Worm (Caenorhabditis elegans) whole organism, late embryonic: ENCODE measurements around the gene F39D8.3.

ENCODE experiments used
- K09A11.1 ChIP-seq: sonication (generic microtip); optimal IDR thresholded peaks from 2 replicates; lab custom pipeline; 2017; ENCODE audit warnings: antibody characterized with exemption, mild to moderate bottlenecking, missing genetic modification characterization, missing compliant biosample characterization; ENCODE audit not compliant: insufficient read depth
- Y22D7AL.16 ChIP-seq: sonication (generic microtip); optimal IDR thresholded peaks from 2 replicates; lab custom pipeline; 2016; ENCODE audit warnings: missing genetic modification characterization, missing compliant biosample characterization
- ahr-1 ChIP-seq: sonication (generic microtip); optimal IDR thresholded peaks from 2 replicates; lab custom pipeline; 2016; ENCODE audit warnings: missing genetic modification characterization, missing compliant biosample characterization
- ceh-18 ChIP-seq: sonication (generic microtip); optimal IDR thresholded peaks from 2 replicates; lab custom pipeline; 2016; ENCODE audit warnings: missing genetic modification characterization, missing compliant biosample characterization
- ceh-19 ChIP-seq: fragments of 200-800 bp; sonication (Bioruptor generic); optimal IDR thresholded peaks from 2 replicates; lab custom pipeline; 2018; ENCODE audit warnings: mild to moderate bottlenecking, missing genetic modification characterization, missing compliant biosample characterization
- ceh-22 ChIP-seq: sonication (generic microtip); optimal IDR thresholded peaks from 2 replicates; lab custom pipeline; 2017; ENCODE audit warnings: missing biosample characterization, missing genetic modification characterization
- ceh-30 ChIP-seq: fragments of 150-350 bp; optimal IDR thresholded peaks from 2 replicates; lab custom pipeline; 2014; ENCODE audit warnings: missing biosample characterization, missing genetic modification characterization
- ceh-31 ChIP-seq: sonication (generic microtip); optimal IDR thresholded peaks from 2 replicates; lab custom pipeline; 2016; ENCODE audit warnings: missing genetic modification characterization, missing compliant biosample characterization
- ceh-45 ChIP-seq: fragments of 200-800 bp; sonication (Bioruptor generic); IDR thresholded peaks from 2 replicates; pipeline ENCODE4 v1.3.6; 2022; ENCODE audit warnings: missing genetic modification reagents, missing genetic modification characterization, missing compliant biosample characterization
- ceh-6 ChIP-seq: fragments of 200-800 bp; sonication (Bioruptor generic); optimal IDR thresholded peaks from 2 replicates; lab custom pipeline; 2018; ENCODE audit warnings: mild to moderate bottlenecking, missing genetic modification characterization, missing compliant biosample characterization
- ceh-9 ChIP-seq: sonication (generic microtip); optimal IDR thresholded peaks from 2 replicates; lab custom pipeline; 2016; ENCODE audit warnings: mild to moderate bottlenecking, missing genetic modification characterization, inconsistent platforms, missing compliant biosample characterization
- dve-1 ChIP-seq: sonication (generic microtip); optimal IDR thresholded peaks from 2 replicates; lab custom pipeline; 2017; ENCODE audit warnings: antibody characterized with exemption, mild to moderate bottlenecking, missing genetic modification characterization, missing compliant biosample characterization
- elt-2 ChIP-seq: sonication (generic microtip); optimal IDR thresholded peaks from 2 replicates; lab custom pipeline; 2016; ENCODE audit warnings: missing genetic modification reagents, missing genetic modification characterization, missing compliant biosample characterization
- ets-4 ChIP-seq: sonication (generic microtip); optimal IDR thresholded peaks from 2 replicates; lab custom pipeline; 2016; ENCODE audit warnings: missing genetic modification characterization, missing compliant biosample characterization
- eyg-1 ChIP-seq: sonication (generic microtip); optimal IDR thresholded peaks from 2 replicates; lab custom pipeline; 2016; ENCODE audit warnings: missing genotype, missing genetic modification characterization, missing compliant biosample characterization
- fax-1 ChIP-seq: sonication (generic microtip); optimal IDR thresholded peaks from 2 replicates; lab custom pipeline; 2016; ENCODE audit warnings: missing genotype, missing genetic modification characterization, missing compliant biosample characterization
- hlh-13 ChIP-seq: fragments of 200-800 bp; sonication (Bioruptor generic); optimal IDR thresholded peaks from 2 replicates; lab custom pipeline; 2018; ENCODE audit warnings: mild to moderate bottlenecking, missing genetic modification characterization, missing compliant biosample characterization
- hlh-15 ChIP-seq: sonication (generic microtip); optimal IDR thresholded peaks from 2 replicates; lab custom pipeline; 2016; ENCODE audit warnings: missing genetic modification characterization, missing compliant biosample characterization
- hlh-8 ChIP-seq: sonication (generic microtip); optimal IDR thresholded peaks from 2 replicates; lab custom pipeline; 2016; ENCODE audit warnings: missing genotype, missing genetic modification characterization, missing compliant biosample characterization
- lin-11 ChIP-seq: fragments of 200-800 bp; sonication (Bioruptor generic); optimal IDR thresholded peaks from 2 replicates; lab custom pipeline; 2018; ENCODE audit warnings: mild to moderate bottlenecking, missing genetic modification characterization, missing compliant biosample characterization
- mec-3 ChIP-seq: sonication (generic microtip); optimal IDR thresholded peaks from 2 replicates; lab custom pipeline; 2016; ENCODE audit warnings: borderline replicate concordance, missing genetic modification characterization, missing compliant biosample characterization
- npax-4 ChIP-seq: sonication (generic microtip); optimal IDR thresholded peaks from 2 replicates; lab custom pipeline; 2016; ENCODE audit warnings: missing genetic modification characterization, missing compliant biosample characterization
- odd-2 ChIP-seq: sonication (generic microtip); optimal IDR thresholded peaks from 2 replicates; lab custom pipeline; 2017; ENCODE audit warnings: antibody characterized with exemption, mild to moderate bottlenecking, missing genetic modification characterization, missing compliant biosample characterization
- pag-3 ChIP-seq: sonication (generic microtip); optimal IDR thresholded peaks from 2 replicates; lab custom pipeline; 2016; ENCODE audit warnings: missing compliant biosample characterization, missing genetic modification characterization, borderline replicate concordance
- pat-9 ChIP-seq: fragments of 200-800 bp; sonication (Bioruptor generic); optimal IDR thresholded peaks from 2 replicates; lab custom pipeline; 2018; ENCODE audit warnings: mild to moderate bottlenecking, missing genetic modification characterization, moderate library complexity, missing compliant biosample characterization
- pqm-1 ChIP-seq: sonication (generic microtip); optimal IDR thresholded peaks from 2 replicates; lab custom pipeline; 2016; ENCODE audit warnings: missing genetic modification characterization, missing compliant biosample characterization
- pros-1 ChIP-seq: fragments of 150-350 bp; optimal IDR thresholded peaks from 2 replicates; lab custom pipeline; 2014; ENCODE audit warnings: missing biosample characterization, missing genetic modification reagents, missing genetic modification characterization
- rnt-1 ChIP-seq: sonication (generic microtip); optimal IDR thresholded peaks from 2 replicates; lab custom pipeline; 2016; ENCODE audit warnings: missing genetic modification characterization, missing compliant biosample characterization
- sdc-2 ChIP-seq: sonication (generic microtip); optimal IDR thresholded peaks from 2 replicates; lab custom pipeline; 2016; ENCODE audit warnings: missing genotype, missing genetic modification characterization, missing compliant biosample characterization
- syd-9 ChIP-seq: sonication (generic microtip); optimal IDR thresholded peaks from 2 replicates; lab custom pipeline; 2016; ENCODE audit warnings: mild to moderate bottlenecking, missing genetic modification characterization, moderate library complexity, missing compliant biosample characterization
- tbx-2 ChIP-seq: sonication (generic microtip); optimal IDR thresholded peaks from 2 replicates; lab custom pipeline; 2016; ENCODE audit warnings: missing genetic modification characterization, missing compliant biosample characterization
- ttx-3 ChIP-seq: sonication (generic microtip); optimal IDR thresholded peaks from 2 replicates; lab custom pipeline; 2016; ENCODE audit warnings: missing genetic modification reagents, missing genetic modification characterization, missing compliant biosample characterization
- unc-42 ChIP-seq: sonication (generic microtip); optimal IDR thresholded peaks from 2 replicates; lab custom pipeline; 2016; ENCODE audit warnings: missing genotype, missing genetic modification characterization, missing compliant biosample characterization
- zip-5 ChIP-seq: sonication (generic microtip); optimal IDR thresholded peaks from 2 replicates; lab custom pipeline; 2016; ENCODE audit warnings: missing genetic modification characterization, missing compliant biosample characterization

Gene F39D8.3

ce11 chrX:15465050-15465449 lies 44.3 kb downstream of the F39D8.3 start:
- TF ChIP-seq pros-1 (tag; lab: Kevin White, UChicago) (no peak), npax-4 (tag; lab: Kevin White, UChicago) (no peak), zip-5 (tag; lab: Kevin White, UChicago) (no peak), unc-42 (tag; lab: Kevin White, UChicago) (peak; percentile 32)

DNA sequence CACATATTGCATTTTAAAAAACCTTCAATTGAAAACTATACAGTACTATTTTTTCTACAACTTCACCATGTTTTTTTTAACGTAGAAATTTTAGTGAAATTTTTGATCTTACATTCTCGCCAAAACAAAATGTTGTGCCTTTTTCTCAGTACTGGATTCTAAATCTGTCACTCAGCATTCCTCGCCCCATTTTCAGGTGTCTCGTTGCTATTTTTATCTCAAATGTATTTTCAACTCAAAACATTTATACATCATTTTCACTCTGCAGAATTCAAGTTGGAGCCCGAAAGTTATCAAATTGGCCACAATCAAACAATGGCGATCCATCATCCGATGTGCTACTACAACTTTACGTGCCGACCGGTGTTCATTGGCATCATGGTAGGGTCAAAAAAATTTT lies 45.3 kb downstream of the F39D8.3 start, which contains the start of gene sprr-1:
sprr-1 (plus strand) TSS at position 269 of the 400 bp plus-strand sequence.
- TF ChIP-seq ahr-1 (tag; lab: Kevin White, UChicago) (no peak), ceh-22 (no peak), ceh-31 (tag; lab: Kevin White, UChicago) (no peak), fax-1 (tag; lab: Kevin White, UChicago) (no peak), mec-3 (tag; lab: Kevin White, UChicago) (no peak), npax-4 (tag; lab: Kevin White, UChicago) (no peak), K09A11.1 (tag; lab: Kevin White, UChicago) (no peak), ceh-30 (tag; lab: Kevin White, UChicago) (no peak), ceh-19 (no peak), pag-3 (tag; lab: Kevin White, UChicago) (no peak)
- TF ChIP-seq, all 69 proteins: peak for 0

DNA sequence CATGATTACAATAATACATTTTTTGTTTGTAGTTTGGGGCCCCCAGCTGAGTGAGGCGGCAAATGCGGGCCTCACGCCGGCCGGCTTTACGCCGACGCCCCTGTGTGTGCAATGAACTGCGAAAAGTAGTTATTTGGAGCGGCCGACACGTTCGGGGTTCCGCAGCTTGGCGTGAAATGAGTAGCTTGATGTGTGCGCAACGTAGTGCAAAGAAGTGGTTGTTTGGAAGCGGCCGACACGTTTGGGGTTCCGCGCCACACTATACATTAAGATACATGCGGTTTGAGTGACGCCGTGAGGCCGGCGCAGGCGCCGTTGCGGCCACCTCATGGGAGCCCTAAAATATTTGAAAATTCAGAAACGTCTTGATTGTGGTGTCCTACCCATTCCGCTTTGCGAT lies 47.9 kb downstream of the F39D8.3 start:
- TF ChIP-seq ceh-19 (no peak), hlh-13 (no peak), pat-9 (no peak), hlh-8 (no peak), elt-2 (no peak), ceh-6 (no peak), ceh-18 (tag; lab: Kevin White, UChicago) (no peak), odd-2 (tag; lab: Kevin White, UChicago) (no peak), dve-1 (tag; lab: Kevin White, UChicago) (no peak), fax-1 (tag; lab: Kevin White, UChicago) (no peak), npax-4 (tag; lab: Kevin White, UChicago) (no peak), tbx-2 (no peak), ceh-45 (GFP tag; lab: Robert Waterston, UW) (no peak), ttx-3 (tag; lab: Kevin White, UChicago) (no peak), ets-4 (tag; lab: Kevin White, UChicago) (no peak), lin-11 (no peak), hlh-15 (no peak), Y22D7AL.16 (tag; lab: Kevin White, UChicago) (no peak)

DNA sequence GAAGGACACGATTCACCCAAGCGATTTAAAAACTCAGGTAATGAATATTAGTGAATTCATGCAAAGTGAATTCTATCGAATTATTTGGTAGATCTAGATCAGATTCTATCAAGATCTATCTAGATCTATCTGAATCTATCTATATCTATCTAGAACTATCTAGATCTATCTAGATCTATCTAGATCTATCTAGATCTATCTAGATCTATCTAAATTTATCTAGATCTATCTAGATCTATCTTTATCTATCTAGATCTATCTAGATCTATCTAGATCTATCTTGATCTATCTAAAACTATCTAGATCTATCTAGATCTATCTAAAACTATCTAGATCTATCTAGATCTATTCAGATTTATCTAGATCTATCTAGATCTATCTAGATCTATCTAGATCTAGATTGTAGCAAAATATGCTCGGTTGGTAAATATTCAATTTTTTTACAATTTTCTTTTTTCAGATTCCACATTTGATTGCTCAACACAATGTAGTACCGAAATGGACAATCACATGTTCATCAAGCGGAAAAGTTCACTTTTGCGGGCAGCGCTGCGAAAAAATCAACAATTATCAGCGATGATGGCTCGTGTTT lies 49.3 kb downstream of the F39D8.3 start:
- TF ChIP-seq sdc-2 (tag; lab: Kevin White, UChicago) (no peak), pqm-1 (no peak), eyg-1 (tag; lab: Kevin White, UChicago) (no peak), rnt-1 (tag; lab: Kevin White, UChicago) (peak; percentile 84), ceh-9 (tag; lab: Kevin White, UChicago) (no peak), K09A11.1 (tag; lab: Kevin White, UChicago) (no peak), syd-9 (tag; lab: Kevin White, UChicago) (no peak), ttx-3 (tag; lab: Kevin White, UChicago) (no peak)
